Fruit fly (Drosophila melanogaster) whole organism: Measurements from ENCODE around the gene Acp24A4.

Experiments
- CG8478 ChIP-seq: fragments of >200 bp; optimal IDR thresholded peaks from 2 replicates; lab custom pipeline; 2018; ENCODE audit warnings: inconsistent platforms
- Dll ChIP-seq: fragments of >200 bp; optimal IDR thresholded peaks from 2 replicates; lab custom pipeline; 2017
- EcR ChIP-seq, 2 experiments: fragments of >200 bp; optimal IDR thresholded peaks; 2 replicates each; lab custom pipeline; 2017; ENCODE audit warnings: missing biosample characterization in 2 of 2, missing genetic modification characterization in 2 of 2, missing genetic modification reagents in 2 of 2
- pan ChIP-seq: fragments of >200 bp; optimal IDR thresholded peaks from 2 replicates; lab custom pipeline; 2017
- psq ChIP-seq: fragments of >200 bp; optimal IDR thresholded peaks from 2 replicates; lab custom pipeline; 2017
- usp ChIP-seq: fragments of >200 bp; optimal IDR thresholded peaks from 2 replicates; lab custom pipeline; 2017; ENCODE audit warnings: missing biosample characterization, missing genetic modification characterization, mixed read lengths

- TF ChIP-seq Dll (lab: Kevin White, UChicago): no peak
- no peak for TF ChIP-seq pan (lab: Kevin White, UChicago)
- TF ChIP-seq EcR (GFP tag; optimal IDR thresholded peaks at IDR 0.05; lab: Kevin White, UChicago): no peak
- no peak for TF ChIP-seq CG8478 (lab: Kevin White, UChicago)
- no peak for TF ChIP-seq usp (GFP tag; lab: Kevin White, UChicago)
- no peak for TF ChIP-seq psq (lab: Kevin White, UChicago)
Observed at dm6 chr2L:3695361-3695818, 1.7 kb upstream of the Acp24A4 start, which contains the start of gene CG16713.
